Worm (Caenorhabditis elegans): ENCODE measurements around the gene chil-19.

DNA sequence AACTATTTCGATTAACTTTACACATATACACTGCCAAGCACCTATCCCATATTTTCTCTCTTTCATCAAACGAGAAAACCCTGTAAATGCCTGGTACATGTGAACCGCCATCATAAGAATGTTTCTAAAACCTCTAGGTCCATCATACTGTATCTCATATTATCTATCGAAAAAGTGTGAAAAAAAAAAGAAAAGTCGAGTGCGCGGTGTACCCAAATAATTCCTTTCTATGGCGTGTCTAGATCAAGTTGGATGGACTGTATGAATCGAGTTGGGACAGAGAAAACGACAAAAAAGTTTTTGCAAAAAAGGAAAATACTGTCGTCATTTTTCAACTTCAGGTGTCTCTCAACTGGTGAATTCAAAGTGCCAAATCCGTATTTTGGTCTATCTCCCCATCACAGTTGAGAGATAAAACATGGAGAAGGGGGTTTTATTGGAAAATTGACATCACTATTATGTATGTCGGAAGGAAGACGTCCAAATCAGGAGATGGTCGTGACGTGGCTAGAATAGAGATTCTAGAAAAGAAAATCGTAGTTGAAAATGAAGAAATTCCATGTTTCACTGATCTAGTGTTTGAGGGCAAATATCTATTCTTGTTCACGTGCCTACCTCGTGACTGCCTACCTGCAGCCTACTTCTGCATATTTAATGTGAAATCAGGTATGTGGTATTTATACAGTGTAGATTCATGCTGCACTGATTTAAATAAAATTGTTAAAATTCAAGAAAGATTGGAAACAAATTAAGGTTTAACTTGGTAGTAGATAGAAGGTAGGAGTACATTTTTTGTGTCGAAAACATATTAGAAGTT is 39.2 kb upstream of the chil-19 start:
- TF ChIP-seq nhr-77 (tag; optimal IDR thresholded peaks at IDR 0.05), result no peak
- TF ChIP-seq unc-62 (GFP tag; optimal IDR thresholded peaks at IDR 0.05), result no peak
- no peak for TF ChIP-seq nhr-12 (tag; optimal IDR thresholded peaks at IDR 0.05)
- no peak for TF ChIP-seq fkh-10 (GFP tag; optimal IDR thresholded peaks at IDR 0.05)
